Fruit fly (Drosophila melanogaster) whole organism, prepupa: Measurements from ENCODE around the gene PPP4R2r.
A peak's percentile ranks its signal among the peaks of the same experiment; 100 is the strongest.

Source experiments
- CG11762 ChIP-seq: fragments of 200-800 bp; sonication (Bioruptor generic); optimal IDR thresholded peaks from 3 replicates; lab custom pipeline; 2016; ENCODE audit warnings: missing biosample characterization, missing genetic modification characterization; ENCODE audit not compliant: insufficient read depth
- CG34406 ChIP-seq: fragments of 200-800 bp; sonication (Bioruptor generic); optimal IDR thresholded peaks from 3 replicates; lab custom pipeline; 2016; ENCODE audit warnings: missing biosample characterization, missing genetic modification characterization
- CG4318 ChIP-seq: fragments of 200-800 bp; sonication (Bioruptor generic); optimal IDR thresholded peaks from 3 replicates; lab custom pipeline; 2017; ENCODE audit warnings: missing biosample characterization, mild to moderate bottlenecking, missing genetic modification characterization
- CG8632 ChIP-seq: fragments of 200-800 bp; sonication (Bioruptor generic); optimal IDR thresholded peaks from 3 replicates; lab custom pipeline; 2016; ENCODE audit warnings: missing biosample characterization, missing genetic modification characterization
- Eip75B ChIP-seq: fragments of 200-800 bp; sonication (Bioruptor generic); optimal IDR thresholded peaks from 3 replicates; lab custom pipeline; 2016; ENCODE audit warnings: missing biosample characterization, missing genetic modification characterization
- Lpt ChIP-seq: fragments of 200-800 bp; sonication (Bioruptor generic); optimal IDR thresholded peaks from 3 replicates; lab custom pipeline; 2016; ENCODE audit warnings: missing biosample characterization, missing genetic modification characterization
- cyc ChIP-seq: fragments of 200-800 bp; sonication (Bioruptor generic); optimal IDR thresholded peaks from 3 replicates; lab custom pipeline; 2016; ENCODE audit warnings: missing biosample characterization, missing genetic modification characterization
- esn ChIP-seq: fragments of 200-800 bp; sonication (Bioruptor generic); optimal IDR thresholded peaks from 2 replicates; lab custom pipeline; 2016; ENCODE audit warnings: missing biosample characterization, mild to moderate bottlenecking, missing genetic modification characterization, moderate library complexity
- salr ChIP-seq, 2 experiments: fragments of 200-800 bp; sonication (Bioruptor generic); optimal IDR thresholded peaks; 3 replicates each; lab custom pipeline; 2016 to 2018; ENCODE audit warnings: missing biosample characterization in 2 of 2, missing genetic modification characterization in 2 of 2, mild to moderate bottlenecking in 1 of 2

dm6 chrX:10513611-10514010, 35.0 kb downstream of the PPP4R2r start:
- TF ChIP-seq cyc (GFP tag; lab: Kevin White, UChicago) = peak; percentile 33
- peak; percentile 48 for TF ChIP-seq esn
- no peak for TF ChIP-seq CG4318
- TF ChIP-seq CG11762 (GFP tag; lab: Kevin White, UChicago) = no peak
- no peak for TF ChIP-seq salr (GFP tag; optimal IDR thresholded peaks at IDR 0.05; lab: Kevin White, UChicago)
- TF ChIP-seq CG8632 (GFP tag; lab: Kevin White, UChicago) = no peak
- TF ChIP-seq Lpt (GFP tag; lab: Kevin White, UChicago) = no peak
- TF ChIP-seq Eip75B (GFP tag; lab: Kevin White, UChicago) = no peak
- TF ChIP-seq CG34406 (GFP tag; lab: Kevin White, UChicago) = no peak
